Fruit fly (Drosophila melanogaster): ENCODE data around the gene Dip-B.

The Dip-B gene

dm6 chr3R:13796071-13796470, 14.0 kb downstream of the Dip-B start (continued):
- TF ChIP-seq grau (tag; optimal IDR thresholded peaks at IDR 0.05) = peak; percentile 41
- TF ChIP-seq otp (GFP tag; IDR thresholded peaks at IDR 0.05) = no peak
- TF ChIP-seq ATbp (GFP tag; optimal IDR thresholded peaks at IDR 0.05) = peak; percentile 45
- no peak for TF ChIP-seq CG3995 (GFP tag; optimal IDR thresholded peaks at IDR 0.05)
- TF ChIP-seq nerfin-1 (tag; optimal IDR thresholded peaks at IDR 0.05) = peak; percentile 30
- TF ChIP-seq CG13424 (tag; optimal IDR thresholded peaks at IDR 0.05) = peak; percentile 13
- peak; percentile 69 for TF ChIP-seq CG18262 (tag; optimal IDR thresholded peaks at IDR 0.05)
- TF ChIP-seq CG15601 (tag; optimal IDR thresholded peaks at IDR 0.05) = peak; percentile 67
- peak; percentile 52 for TF ChIP-seq dmrt11E (tag; optimal IDR thresholded peaks at IDR 0.05)
- TF ChIP-seq CG12299 (tag; optimal IDR thresholded peaks at IDR 0.05) = no peak
- TF ChIP-seq Sox100B (GFP tag; optimal IDR thresholded peaks at IDR 0.05) = peak; percentile 33
- TF ChIP-seq CG30403 (GFP tag; optimal IDR thresholded peaks at IDR 0.05) = peak; percentile 32
- peak; percentile 11 for TF ChIP-seq CG4424 (GFP tag; optimal IDR thresholded peaks at IDR 0.05)
- peak; percentile 32 for TF ChIP-seq unpg (GFP tag; optimal IDR thresholded peaks at IDR 0.05)
- TF ChIP-seq Hr3 (GFP tag; optimal IDR thresholded peaks at IDR 0.05) = peak; percentile 13
- peak; percentile 8 for TF ChIP-seq Spps (tag; optimal IDR thresholded peaks at IDR 0.05)
- TF ChIP-seq hb (GFP tag; IDR thresholded peaks at IDR 0.05; ENCODE audit: partially characterized antibody) = no peak
- no peak for TF ChIP-seq CG7786 (GFP tag; optimal IDR thresholded peaks at IDR 0.05)
- TF ChIP-seq CG4820 (GFP tag; optimal IDR thresholded peaks at IDR 0.05) = peak; percentile 2
- TF ChIP-seq pb (GFP tag; optimal IDR thresholded peaks at IDR 0.05) = no peak
- TF ChIP-seq CG8924 (tag; optimal IDR thresholded peaks at IDR 0.05) = peak; percentile 34
- no peak for TF ChIP-seq sc (optimal IDR thresholded peaks at IDR 0.05)
- peak; percentile 54 for TF ChIP-seq sc (GFP tag; optimal IDR thresholded peaks at IDR 0.05)
- peak; percentile 30 for TF ChIP-seq Oli (tag; optimal IDR thresholded peaks at IDR 0.05)
- no peak for TF ChIP-seq CG3838 (GFP tag; optimal IDR thresholded peaks at IDR 0.05)
- TF ChIP-seq CG17802 (tag; optimal IDR thresholded peaks at IDR 0.05) = peak; percentile 2
- TF ChIP-seq CG2202 (tag; optimal IDR thresholded peaks at IDR 0.05) = peak; percentile 8
- TF ChIP-seq CG1602 (GFP tag; optimal IDR thresholded peaks at IDR 0.05) = peak; percentile 15
- TF ChIP-seq CG12391 (tag; optimal IDR thresholded peaks at IDR 0.05) = peak; percentile 40
- no peak for TF ChIP-seq dati (GFP tag; IDR thresholded peaks at IDR 0.05)
- TF ChIP-seq Fer1 (GFP tag; optimal IDR thresholded peaks at IDR 0.05) = no peak
- no peak for TF ChIP-seq CG11560 (tag; IDR thresholded peaks at IDR 0.05)
- no peak for TF ChIP-seq CG12104 (GFP tag; optimal IDR thresholded peaks at IDR 0.05)
- no peak for TF ChIP-seq ab (GFP tag; optimal IDR thresholded peaks at IDR 0.05)
- peak; percentile 39 for TF ChIP-seq CG10267 (tag; optimal IDR thresholded peaks at IDR 0.05)
- TF ChIP-seq HHEX (GFP tag; optimal IDR thresholded peaks at IDR 0.05) = no peak

- TF ChIP-seq danr (GFP tag; IDR thresholded peaks at IDR 0.05) (no peak), BtbVII (GFP tag; optimal IDR thresholded peaks at IDR 0.05) (no peak), CG31224 (GFP tag; IDR thresholded peaks at IDR 0.05) (peak; percentile 55), kni (GFP tag; optimal IDR thresholded peaks at IDR 0.05) (peak; percentile 72), chinmo (GFP tag; IDR thresholded peaks at IDR 0.05; ENCODE audit: partially characterized antibody) (0 out of 4 replicates have a peak, but pooled peaks have one; percentile 35), abd-A (tag; optimal IDR thresholded peaks at IDR 0.05) (peak; percentile 54), CG12659 (GFP tag; optimal IDR thresholded peaks at IDR 0.05) (no peak), CG4360 (GFP tag; IDR thresholded peaks at IDR 0.05) (peak; percentile 90), CG3163 (GFP tag; optimal IDR thresholded peaks at IDR 0.05) (peak; percentile 94), Med (GFP tag) (peak; percentile 41), sd (tag; optimal IDR thresholded peaks at IDR 0.05) (peak; percentile 30), mirr (GFP tag; optimal IDR thresholded peaks at IDR 0.05) (peak; percentile 39), Sox102F (GFP tag; optimal IDR thresholded peaks at IDR 0.05) (no peak), CG11723 (GFP tag; optimal IDR thresholded peaks at IDR 0.05) (no peak), Trl (optimal IDR thresholded peaks at IDR 0.05) (peak; percentile 61 to 65), Trl (GFP tag; optimal IDR thresholded peaks at IDR 0.05) (no peak)
These were observed 14.6 kb downstream of the Dip-B start for dm6 chr3R:13796607-13797246.

Measured in whole organism, embryonic.